Worm (Caenorhabditis elegans) whole organism, late embryonic: ENCODE data around the gene M05D6.8.
A peak's percentile ranks its signal among the peaks of the same experiment; 100 is the strongest.

Source experiments
- C08G9.2 ChIP-seq: sonication (generic microtip); optimal IDR thresholded peaks from 2 replicates; lab custom pipeline; 2016; ENCODE audit warnings: mild to moderate bottlenecking, missing genetic modification characterization, moderate library complexity, missing compliant biosample characterization
- C38D4.7 ChIP-seq: fragments of 200-800 bp; sonication (Bioruptor generic); optimal IDR thresholded peaks from 2 replicates; lab custom pipeline; 2018; ENCODE audit warnings: mild to moderate bottlenecking, missing genetic modification characterization, moderate library complexity, missing compliant biosample characterization
- K02D7.2 ChIP-seq: sonication (generic microtip); optimal IDR thresholded peaks from 2 replicates; lab custom pipeline; 2017; ENCODE audit warnings: mild to moderate bottlenecking, missing genetic modification characterization, missing compliant biosample characterization
- K09A11.1 ChIP-seq: sonication (generic microtip); optimal IDR thresholded peaks from 2 replicates; lab custom pipeline; 2017; ENCODE audit warnings: antibody characterized with exemption, mild to moderate bottlenecking, missing genetic modification characterization, missing compliant biosample characterization; ENCODE audit not compliant: insufficient read depth
- T23F11.4 ChIP-seq: fragments of 200-800 bp; sonication (Bioruptor generic); optimal IDR thresholded peaks from 2 replicates; lab custom pipeline; 2018; ENCODE audit warnings: mild to moderate bottlenecking, missing genetic modification characterization, missing compliant biosample characterization
- ahr-1 ChIP-seq: sonication (generic microtip); optimal IDR thresholded peaks from 2 replicates; lab custom pipeline; 2016; ENCODE audit warnings: missing genetic modification characterization, missing compliant biosample characterization
- ama-1 ChIP-seq: fragments of 150-350 bp; optimal IDR thresholded peaks from 2 replicates; lab custom pipeline; 2014
- ceh-18 ChIP-seq: sonication (generic microtip); optimal IDR thresholded peaks from 2 replicates; lab custom pipeline; 2016; ENCODE audit warnings: missing genetic modification characterization, missing compliant biosample characterization
- ceh-19 ChIP-seq: fragments of 200-800 bp; sonication (Bioruptor generic); optimal IDR thresholded peaks from 2 replicates; lab custom pipeline; 2018; ENCODE audit warnings: mild to moderate bottlenecking, missing genetic modification characterization, missing compliant biosample characterization
- ceh-2 ChIP-seq: sonication (generic microtip); optimal IDR thresholded peaks from 2 replicates; lab custom pipeline; 2016; ENCODE audit warnings: missing genotype, missing genetic modification characterization, missing compliant biosample characterization
- ceh-22 ChIP-seq: sonication (generic microtip); optimal IDR thresholded peaks from 2 replicates; lab custom pipeline; 2017; ENCODE audit warnings: missing biosample characterization, missing genetic modification characterization
- ceh-24 ChIP-seq: sonication (generic microtip); optimal IDR thresholded peaks from 2 replicates; lab custom pipeline; 2016; ENCODE audit warnings: mild to moderate bottlenecking, missing genetic modification characterization, missing compliant biosample characterization
- ceh-31 ChIP-seq: sonication (generic microtip); optimal IDR thresholded peaks from 2 replicates; lab custom pipeline; 2016; ENCODE audit warnings: missing genetic modification characterization, missing compliant biosample characterization
- ceh-34 ChIP-seq: sonication (generic microtip); optimal IDR thresholded peaks from 2 replicates; lab custom pipeline; 2016; ENCODE audit warnings: mild to moderate bottlenecking, missing genetic modification characterization, missing compliant biosample characterization
- ceh-45 ChIP-seq: fragments of 200-800 bp; sonication (Bioruptor generic); IDR thresholded peaks from 2 replicates; pipeline ENCODE4 v1.3.6; 2022; ENCODE audit warnings: missing genetic modification reagents, missing genetic modification characterization, missing compliant biosample characterization
- ceh-48 ChIP-seq: sonication (generic microtip); optimal IDR thresholded peaks from 2 replicates; lab custom pipeline; 2016; ENCODE audit warnings: missing genetic modification characterization, inconsistent platforms, missing compliant biosample characterization
- ceh-9 ChIP-seq: sonication (generic microtip); optimal IDR thresholded peaks from 2 replicates; lab custom pipeline; 2016; ENCODE audit warnings: mild to moderate bottlenecking, missing genetic modification characterization, inconsistent platforms, missing compliant biosample characterization
- che-1 ChIP-seq: sonication (generic microtip); optimal IDR thresholded peaks from 2 replicates; lab custom pipeline; 2016; ENCODE audit warnings: mild to moderate bottlenecking, missing genetic modification characterization, missing compliant biosample characterization
- dve-1 ChIP-seq: sonication (generic microtip); optimal IDR thresholded peaks from 2 replicates; lab custom pipeline; 2017; ENCODE audit warnings: antibody characterized with exemption, mild to moderate bottlenecking, missing genetic modification characterization, missing compliant biosample characterization
- elt-4 ChIP-seq: sonication (generic microtip); optimal IDR thresholded peaks from 2 replicates; lab custom pipeline; 2016; ENCODE audit warnings: missing genetic modification characterization, missing compliant biosample characterization
- eyg-1 ChIP-seq: sonication (generic microtip); optimal IDR thresholded peaks from 2 replicates; lab custom pipeline; 2016; ENCODE audit warnings: missing genotype, missing genetic modification characterization, missing compliant biosample characterization
- fax-1 ChIP-seq: sonication (generic microtip); optimal IDR thresholded peaks from 2 replicates; lab custom pipeline; 2016; ENCODE audit warnings: missing genotype, missing genetic modification characterization, missing compliant biosample characterization
- hlh-13 ChIP-seq: fragments of 200-800 bp; sonication (Bioruptor generic); optimal IDR thresholded peaks from 2 replicates; lab custom pipeline; 2018; ENCODE audit warnings: mild to moderate bottlenecking, missing genetic modification characterization, missing compliant biosample characterization
- hlh-15 ChIP-seq: sonication (generic microtip); optimal IDR thresholded peaks from 2 replicates; lab custom pipeline; 2016; ENCODE audit warnings: missing genetic modification characterization, missing compliant biosample characterization
- hlh-6 ChIP-seq: sonication (generic microtip); optimal IDR thresholded peaks from 2 replicates; lab custom pipeline; 2016; ENCODE audit warnings: missing genotype, missing genetic modification characterization, missing compliant biosample characterization
- hlh-8 ChIP-seq: sonication (generic microtip); optimal IDR thresholded peaks from 2 replicates; lab custom pipeline; 2016; ENCODE audit warnings: missing genotype, missing genetic modification characterization, missing compliant biosample characterization
- lim-6 ChIP-seq: sonication (generic microtip); optimal IDR thresholded peaks from 2 replicates; lab custom pipeline; 2016; ENCODE audit warnings: missing genetic modification characterization, missing compliant biosample characterization
- nfya-1 ChIP-seq: sonication (generic microtip); optimal IDR thresholded peaks from 2 replicates; lab custom pipeline; 2017; ENCODE audit warnings: missing genetic modification characterization, mild to moderate bottlenecking, missing compliant biosample characterization, antibody characterized with exemption, moderate library complexity
- pag-3 ChIP-seq: sonication (generic microtip); optimal IDR thresholded peaks from 2 replicates; lab custom pipeline; 2016; ENCODE audit warnings: missing compliant biosample characterization, missing genetic modification characterization, borderline replicate concordance
- pat-9 ChIP-seq: fragments of 200-800 bp; sonication (Bioruptor generic); optimal IDR thresholded peaks from 2 replicates; lab custom pipeline; 2018; ENCODE audit warnings: mild to moderate bottlenecking, missing genetic modification characterization, moderate library complexity, missing compliant biosample characterization
- pax-1 ChIP-seq: fragments of 150-350 bp; optimal IDR thresholded peaks from 2 replicates; lab custom pipeline; 2014; ENCODE audit warnings: missing biosample characterization, missing genetic modification characterization
- pqm-1 ChIP-seq: sonication (generic microtip); optimal IDR thresholded peaks from 2 replicates; lab custom pipeline; 2016; ENCODE audit warnings: missing genetic modification characterization, missing compliant biosample characterization
- pros-1 ChIP-seq: fragments of 150-350 bp; optimal IDR thresholded peaks from 2 replicates; lab custom pipeline; 2014; ENCODE audit warnings: missing biosample characterization, missing genetic modification reagents, missing genetic modification characterization
- rnt-1 ChIP-seq: sonication (generic microtip); optimal IDR thresholded peaks from 2 replicates; lab custom pipeline; 2016; ENCODE audit warnings: missing genetic modification characterization, missing compliant biosample characterization
- sdc-2 ChIP-seq: sonication (generic microtip); optimal IDR thresholded peaks from 2 replicates; lab custom pipeline; 2016; ENCODE audit warnings: missing genotype, missing genetic modification characterization, missing compliant biosample characterization
- sox-4 ChIP-seq: sonication (generic microtip); optimal IDR thresholded peaks from 2 replicates; lab custom pipeline; 2017; ENCODE audit warnings: mild to moderate bottlenecking, missing genetic modification characterization, inconsistent platforms, missing compliant biosample characterization
- syd-9 ChIP-seq: sonication (generic microtip); optimal IDR thresholded peaks from 2 replicates; lab custom pipeline; 2016; ENCODE audit warnings: mild to moderate bottlenecking, missing genetic modification characterization, moderate library complexity, missing compliant biosample characterization
- tbx-2 ChIP-seq: sonication (generic microtip); optimal IDR thresholded peaks from 2 replicates; lab custom pipeline; 2016; ENCODE audit warnings: missing genetic modification characterization, missing compliant biosample characterization
- unc-55 ChIP-seq: sonication (generic microtip); optimal IDR thresholded peaks from 2 replicates; lab custom pipeline; 2017; ENCODE audit warnings: missing biosample characterization, missing genetic modification reagents, missing genetic modification characterization
- zip-5 ChIP-seq: sonication (generic microtip); optimal IDR thresholded peaks from 2 replicates; lab custom pipeline; 2016; ENCODE audit warnings: missing genetic modification characterization, missing compliant biosample characterization

Gene M05D6.8

DNA sequence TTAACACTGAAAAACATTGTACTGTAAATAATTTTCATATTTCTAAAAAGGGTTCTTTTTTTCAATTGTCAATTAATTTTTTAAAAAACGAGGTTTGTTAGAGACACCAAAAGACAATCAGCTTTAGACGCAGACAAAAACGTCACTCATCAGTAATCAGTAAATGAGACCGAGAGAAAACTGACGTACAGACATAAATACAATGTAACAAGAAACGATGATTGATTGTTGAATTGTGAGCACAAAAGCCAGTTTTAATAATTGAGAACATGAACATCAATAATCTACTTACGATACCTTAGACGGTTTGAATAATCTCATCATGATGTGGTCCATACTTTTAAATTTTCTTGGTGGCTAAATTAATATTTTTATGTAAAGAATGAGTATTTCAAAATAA, 35.7 kb upstream of the M05D6.8 start:
- TF ChIP-seq pat-9 (tag; lab: Kevin White, UChicago) (no peak), hlh-8 (tag; lab: Kevin White, UChicago) (no peak), tbx-2 (no peak), dve-1 (no peak), hlh-15 (tag; lab: Kevin White, UChicago) (no peak), C38D4.7 (GFP tag; lab: Kevin White, UChicago) (no peak), nfya-1 (no peak), ceh-22 (no peak), ahr-1 (tag; lab: Kevin White, UChicago) (no peak), ceh-19 (GFP tag; lab: Kevin White, UChicago) (no peak), che-1 (tag; lab: Kevin White, UChicago) (no peak), lim-6 (tag; lab: Kevin White, UChicago) (no peak)

DNA sequence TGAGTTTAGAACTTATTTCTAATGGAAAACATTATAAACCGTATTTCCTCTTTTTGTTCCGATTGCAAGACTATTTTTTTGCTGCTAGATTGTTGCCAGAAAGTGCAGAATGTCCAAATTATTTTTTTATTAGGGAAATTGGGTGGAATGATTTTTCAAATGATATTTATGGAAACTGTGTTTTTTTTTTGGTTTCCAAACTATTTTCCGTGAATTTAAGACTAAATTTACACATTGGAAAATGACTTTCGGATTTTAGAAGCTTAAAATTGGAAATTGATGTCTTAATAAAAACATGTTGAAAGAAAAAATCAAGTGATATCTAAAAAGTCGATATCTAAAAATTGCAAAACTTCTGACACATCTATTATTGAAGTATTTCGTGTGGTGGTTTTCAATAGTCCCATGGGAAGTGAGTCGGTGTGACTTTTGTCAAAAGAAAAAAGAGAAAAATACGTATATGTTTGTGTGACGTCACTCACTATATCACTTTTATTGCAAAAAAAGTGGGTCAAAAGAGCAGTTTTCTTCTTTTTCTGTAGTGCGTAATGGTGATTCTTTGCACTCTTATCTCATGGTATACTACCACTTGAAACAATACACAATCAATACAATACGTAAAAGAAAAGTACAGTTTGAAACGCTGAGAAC, 33.2 kb upstream of the M05D6.8 start:
- TF ChIP-seq pros-1 (tag; lab: Kevin White, UChicago) (no peak), eyg-1 (tag; lab: Kevin White, UChicago) (no peak), hlh-13 (GFP tag; lab: Kevin White, UChicago) (no peak)

DNA sequence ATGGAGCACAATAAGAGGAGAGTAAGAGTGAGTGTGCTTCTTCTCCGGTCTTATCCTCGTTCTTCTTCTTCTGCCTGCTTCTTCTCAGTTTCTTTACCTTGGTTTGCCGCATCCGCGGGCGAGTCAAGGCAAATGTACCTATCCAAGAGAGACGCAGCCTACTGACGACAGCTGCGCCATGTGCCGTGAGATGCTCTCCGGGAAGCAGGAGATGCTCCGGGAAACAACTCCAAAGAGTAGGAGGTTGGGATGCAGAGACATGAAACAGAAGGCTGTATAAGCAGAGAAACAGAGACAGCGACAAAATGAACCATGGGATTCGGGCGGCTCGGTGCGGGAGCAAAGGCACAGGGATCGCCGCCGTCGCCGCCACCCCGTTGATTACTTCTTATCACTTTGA, 28.0 kb upstream of the M05D6.8 start:
- TF ChIP-seq hlh-8 (tag; lab: Kevin White, UChicago): peak; percentile 64
- no peak for TF ChIP-seq zip-5 (tag; lab: Kevin White, UChicago)
- no peak for TF ChIP-seq pag-3 (tag; lab: Kevin White, UChicago)
- peak; percentile 15 for TF ChIP-seq sdc-2 (tag; lab: Kevin White, UChicago)
- TF ChIP-seq ceh-48 (tag; lab: Kevin White, UChicago): no peak
- TF ChIP-seq unc-55: peak; percentile 34
- no peak for TF ChIP-seq pat-9 (tag; lab: Kevin White, UChicago)
- no peak for TF ChIP-seq T23F11.4
- no peak for TF ChIP-seq sox-4
- TF ChIP-seq nfya-1: peak; percentile 36
- TF ChIP-seq ama-1 (lab: Kevin White, UChicago): no peak
- no peak for TF ChIP-seq che-1 (tag; lab: Kevin White, UChicago)
- TF ChIP-seq ceh-2 (tag; lab: Kevin White, UChicago): peak; percentile 2
- peak; percentile 8 for TF ChIP-seq ceh-31 (tag; lab: Kevin White, UChicago)
- no peak for TF ChIP-seq fax-1
- no peak for TF ChIP-seq pqm-1 (tag; lab: Kevin White, UChicago)
- no peak for TF ChIP-seq ceh-24 (tag; lab: Kevin White, UChicago)
- TF ChIP-seq pax-1 (tag; lab: Kevin White, UChicago): no peak
- TF ChIP-seq tbx-2: peak; percentile 46
- no peak for TF ChIP-seq K02D7.2 (tag; lab: Kevin White, UChicago)
- TF ChIP-seq elt-4 (tag; lab: Kevin White, UChicago): no peak
- TF ChIP-seq hlh-13 (GFP tag; lab: Kevin White, UChicago): no peak
- peak; percentile 54 for TF ChIP-seq ceh-34
- peak; percentile 63 for TF ChIP-seq rnt-1
- TF ChIP-seq hlh-6: no peak
- TF ChIP-seq K09A11.1: no peak
- no peak for TF ChIP-seq ceh-45 (GFP tag; lab: Robert Waterston, UW)
- peak; percentile 21 for TF ChIP-seq syd-9 (tag; lab: Kevin White, UChicago)
- no peak for TF ChIP-seq ceh-9 (tag; lab: Kevin White, UChicago)
- no peak for TF ChIP-seq C08G9.2 (tag; lab: Kevin White, UChicago)
- no peak for TF ChIP-seq ahr-1 (tag; lab: Kevin White, UChicago)
- TF ChIP-seq ceh-18 (tag; lab: Kevin White, UChicago): peak; percentile 88
- TF ChIP-seq, all 69 proteins: peak for 11
